Worm (Caenorhabditis elegans): Measurements from ENCODE around the gene mltn-10.

Gene mltn-10

ce11 chrII:14622758-14623157 is at the start of gene mltn-10:
Gene mltn-10 (plus strand): TSS chrII:14623058.
- TF ChIP-seq ets-7 (tag; optimal IDR thresholded peaks at IDR 0.05) (no peak), ceh-13 (GFP tag; optimal IDR thresholded peaks at IDR 0.05) (no peak)

- TF ChIP-seq F13C5.2 (tag; optimal IDR thresholded peaks at IDR 0.05) (no peak), flt-1 (GFP tag; IDR thresholded peaks at IDR 0.05) (no peak), ceh-13 (GFP tag; optimal IDR thresholded peaks at IDR 0.05) (no peak), aly-1 (tag; optimal IDR thresholded peaks at IDR 0.05) (no peak), hmbx-1 (tag; optimal IDR thresholded peaks at IDR 0.05) (no peak), tra-4 (tag; optimal IDR thresholded peaks at IDR 0.05) (no peak), pes-1 (GFP tag; IDR thresholded peaks at IDR 0.05) (no peak), ets-7 (tag; optimal IDR thresholded peaks at IDR 0.05) (no peak), B0310.2 (tag; optimal IDR thresholded peaks at IDR 0.05) (no peak)
Observed at ce11 chrII:14573315-14573714, 49.5 kb upstream of the mltn-10 start, which contains the start of gene madf-5. Gene madf-5 (plus strand): TSS chrII:14573615.

- TF ChIP-seq hmg-4 (GFP tag; optimal IDR thresholded peaks at IDR 0.05), result no peak
- no peak for TF ChIP-seq ets-7 (tag; optimal IDR thresholded peaks at IDR 0.05)
- no peak for TF ChIP-seq ama-1 (optimal IDR thresholded peaks at IDR 0.05)
- no peak for TF ChIP-seq ceh-13 (GFP tag; optimal IDR thresholded peaks at IDR 0.05)
- TF ChIP-seq tbx-11 (GFP tag; IDR thresholded peaks at IDR 0.05), result no peak
- TF ChIP-seq pes-1 (GFP tag; IDR thresholded peaks at IDR 0.05), result no peak
- no peak for TF ChIP-seq aly-1 (tag; optimal IDR thresholded peaks at IDR 0.05)
- no peak for TF ChIP-seq B0310.2 (tag; optimal IDR thresholded peaks at IDR 0.05)
- no peak for TF ChIP-seq tbx-37 (GFP tag; conservative IDR thresholded peaks at IDR 0.05)
- TF ChIP-seq hmbx-1 (tag; optimal IDR thresholded peaks at IDR 0.05), result no peak
- TF ChIP-seq F13C5.2 (tag; optimal IDR thresholded peaks at IDR 0.05), result no peak
- no peak for TF ChIP-seq hnd-1 (tag; optimal IDR thresholded peaks at IDR 0.05)
- no peak for TF ChIP-seq tra-4 (tag; optimal IDR thresholded peaks at IDR 0.05)
Observed at ce11 chrII:14574790-14575189, 48.1 kb upstream of the mltn-10 start.

ce11 chrII:14576429-14576828 is 46.4 kb upstream of the mltn-10 start, which contains the start of gene C01G12.13:
Gene C01G12.13 (plus strand): TSS chrII:14576729.
- TF ChIP-seq ceh-13 (GFP tag; optimal IDR thresholded peaks at IDR 0.05) (no peak), tbx-37 (GFP tag; conservative IDR thresholded peaks at IDR 0.05) (no peak), flt-1 (GFP tag; IDR thresholded peaks at IDR 0.05) (no peak), scrt-1 (GFP tag; IDR thresholded peaks at IDR 0.05) (no peak), ets-7 (tag; optimal IDR thresholded peaks at IDR 0.05) (no peak)

- TF ChIP-seq ceh-36 (tag; optimal IDR thresholded peaks at IDR 0.05) (no peak), pes-1 (GFP tag; IDR thresholded peaks at IDR 0.05) (no peak), hmg-4 (GFP tag; optimal IDR thresholded peaks at IDR 0.05) (no peak), tbx-11 (GFP tag; IDR thresholded peaks at IDR 0.05) (no peak)
Observed at ce11 chrII:14578013-14578412, 44.8 kb upstream of the mltn-10 start, which contains the start of gene nspb-7. Gene nspb-7 (plus strand): TSS chrII:14578313.

- TF ChIP-seq ama-1 (optimal IDR thresholded peaks at IDR 0.05) (no peak), hmbx-1 (tag; optimal IDR thresholded peaks at IDR 0.05) (no peak), pes-1 (GFP tag; IDR thresholded peaks at IDR 0.05) (no peak), ceh-13 (GFP tag; optimal IDR thresholded peaks at IDR 0.05) (no peak), scrt-1 (GFP tag; IDR thresholded peaks at IDR 0.05) (no peak), ceh-36 (tag; optimal IDR thresholded peaks at IDR 0.05) (no peak), hmg-4 (GFP tag; optimal IDR thresholded peaks at IDR 0.05) (no peak), ets-7 (tag; optimal IDR thresholded peaks at IDR 0.05) (no peak)
Observed at ce11 chrII:14578716-14579115, 44.1 kb upstream of the mltn-10 start, which contains the start of gene C01G12.9. Gene C01G12.9 (plus strand): TSS chrII:14579016.

ce11 chrII:14580549-14580948 is 42.3 kb upstream of the mltn-10 start, which contains the start of the genes nspb-8 and nspb-9:
Gene nspb-8 (minus strand): TSS chrII:14580649.
Gene nspb-9 (plus strand): TSS chrII:14580859.
- TF ChIP-seq hmg-4 (GFP tag; optimal IDR thresholded peaks at IDR 0.05) (no peak), flt-1 (GFP tag; IDR thresholded peaks at IDR 0.05) (no peak), hmbx-1 (tag; optimal IDR thresholded peaks at IDR 0.05) (no peak), hnd-1 (tag; optimal IDR thresholded peaks at IDR 0.05) (no peak), scrt-1 (GFP tag; IDR thresholded peaks at IDR 0.05) (no peak), F13C5.2 (tag; optimal IDR thresholded peaks at IDR 0.05) (no peak)

- no peak for TF ChIP-seq flt-1 (GFP tag; IDR thresholded peaks at IDR 0.05)
- TF ChIP-seq hnd-1 (tag; optimal IDR thresholded peaks at IDR 0.05), result no peak
- TF ChIP-seq hmg-4 (GFP tag; optimal IDR thresholded peaks at IDR 0.05), result no peak
- TF ChIP-seq ama-1 (optimal IDR thresholded peaks at IDR 0.05), result no peak
- no peak for TF ChIP-seq hmbx-1 (tag; optimal IDR thresholded peaks at IDR 0.05)
- no peak for TF ChIP-seq pes-1 (GFP tag; IDR thresholded peaks at IDR 0.05)
- TF ChIP-seq tbx-11 (GFP tag; IDR thresholded peaks at IDR 0.05), result no peak
- no peak for TF ChIP-seq F13C5.2 (tag; optimal IDR thresholded peaks at IDR 0.05)
- TF ChIP-seq ceh-13 (GFP tag; optimal IDR thresholded peaks at IDR 0.05), result no peak
- TF ChIP-seq scrt-1 (GFP tag; IDR thresholded peaks at IDR 0.05), result no peak
- TF ChIP-seq aly-1 (tag; optimal IDR thresholded peaks at IDR 0.05), result no peak
- no peak for TF ChIP-seq tra-4 (tag; optimal IDR thresholded peaks at IDR 0.05)
- no peak for TF ChIP-seq tbx-37 (GFP tag; conservative IDR thresholded peaks at IDR 0.05)
- no peak for TF ChIP-seq B0310.2 (tag; optimal IDR thresholded peaks at IDR 0.05)
- TF ChIP-seq ceh-36 (tag; optimal IDR thresholded peaks at IDR 0.05), result no peak
- TF ChIP-seq ets-7 (tag; optimal IDR thresholded peaks at IDR 0.05), result no peak
- no peak for TF ChIP-seq sea-1 (GFP tag; conservative IDR thresholded peaks at IDR 0.05)
Observed at ce11 chrII:14582206-14582605, 40.7 kb upstream of the mltn-10 start, which contains the start of gene C01G12.3. Gene C01G12.3 (minus strand): TSS chrII:14582306.

ce11 chrII:14587407-14587806 is 35.5 kb upstream of the mltn-10 start, which contains the start of gene C01G12.5:
Gene C01G12.5 (minus strand): TSS chrII:14587507.
- TF ChIP-seq flt-1 (GFP tag; IDR thresholded peaks at IDR 0.05), result no peak
- TF ChIP-seq sea-1 (GFP tag; conservative IDR thresholded peaks at IDR 0.05), result no peak
- no peak for TF ChIP-seq tra-4 (tag; optimal IDR thresholded peaks at IDR 0.05)
- no peak for TF ChIP-seq ama-1 (optimal IDR thresholded peaks at IDR 0.05)

Measured in whole organism, early embryonic.